Worm (Caenorhabditis elegans): ENCODE measurements around the gene F29A7.6.

Gene F29A7.6

DNA sequence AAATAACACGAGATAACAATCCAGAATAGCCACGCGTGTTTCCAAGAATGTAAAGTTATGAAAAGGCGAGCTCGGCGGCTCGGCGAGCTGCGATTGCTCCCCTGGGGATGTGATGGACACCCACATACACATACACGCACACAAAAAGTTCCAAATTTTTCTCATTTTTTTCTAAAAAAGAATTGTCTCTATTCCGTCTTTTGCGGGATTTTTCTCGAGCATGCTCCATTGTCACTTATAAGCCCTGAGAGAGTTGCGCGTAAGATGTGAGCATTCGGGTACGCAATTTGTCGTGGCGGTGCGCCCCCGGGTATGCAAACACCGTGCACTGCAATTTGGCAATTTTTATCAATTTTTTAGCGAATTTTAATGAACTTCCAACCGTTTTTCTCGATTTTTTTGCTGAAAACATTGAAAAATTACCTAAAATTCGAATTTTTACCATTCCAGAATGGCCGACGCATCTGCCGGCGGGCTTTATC lies 34.7 kb upstream of the F29A7.6 start, which contains the start of the genes F08D12.12 and srpa-72 (continued):
- no peak for TF ChIP-seq zip-4 (GFP tag; optimal IDR thresholded peaks at IDR 0.05)
- no peak for TF ChIP-seq zag-1 (tag; optimal IDR thresholded peaks at IDR 0.05)
- TF ChIP-seq unc-30 (tag; optimal IDR thresholded peaks at IDR 0.05): no peak
- no peak for TF ChIP-seq nhr-28 (tag; optimal IDR thresholded peaks at IDR 0.05)
- TF ChIP-seq mdl-1 (tag; optimal IDR thresholded peaks at IDR 0.05): peak in 1 of 2 experiments; percentile 18
- TF ChIP-seq nhr-84 (tag; optimal IDR thresholded peaks at IDR 0.05): no peak
- peak; percentile 27 for TF ChIP-seq lin-13 (GFP tag; optimal IDR thresholded peaks at IDR 0.05)
- no peak for TF ChIP-seq fkh-10 (GFP tag; optimal IDR thresholded peaks at IDR 0.05)
- no peak for TF ChIP-seq nhr-71 (tag; optimal IDR thresholded peaks at IDR 0.05)
- peak; percentile 57 for TF ChIP-seq lin-14 (GFP tag; optimal IDR thresholded peaks at IDR 0.05)
- no peak for TF ChIP-seq egl-13 (tag; optimal IDR thresholded peaks at IDR 0.05)
- TF ChIP-seq C34B4.2 (tag; optimal IDR thresholded peaks at IDR 0.05): no peak
- TF ChIP-seq unc-62 (GFP tag; optimal IDR thresholded peaks at IDR 0.05): no peak
- peak; percentile 27 for TF ChIP-seq xbp-1 (tag; optimal IDR thresholded peaks at IDR 0.05)
- no peak for TF ChIP-seq hlh-4 (tag; optimal IDR thresholded peaks at IDR 0.05)
- TF ChIP-seq elt-3 (tag; optimal IDR thresholded peaks at IDR 0.05): no peak
- no peak for TF ChIP-seq ztf-4 (tag; optimal IDR thresholded peaks at IDR 0.05)
- TF ChIP-seq mep-1 (tag; optimal IDR thresholded peaks at IDR 0.05): no peak
- TF ChIP-seq swsn-7 (tag; optimal IDR thresholded peaks at IDR 0.05): peak; percentile 10
- TF ChIP-seq aly-2 (tag; optimal IDR thresholded peaks at IDR 0.05): no peak
- no peak for TF ChIP-seq egl-27 (tag; optimal IDR thresholded peaks at IDR 0.05)
- no peak for TF ChIP-seq pax-3 (tag; optimal IDR thresholded peaks at IDR 0.05)
- no peak for TF ChIP-seq jun-1 (tag; optimal IDR thresholded peaks at IDR 0.05)
- TF ChIP-seq fkh-4 (tag; optimal IDR thresholded peaks at IDR 0.05; ENCODE audit: borderline replicate concordance): no peak
- TF ChIP-seq efl-3 (GFP tag; optimal IDR thresholded peaks at IDR 0.05): no peak
- no peak for TF ChIP-seq rnt-1 (tag; optimal IDR thresholded peaks at IDR 0.05)
- no peak for TF ChIP-seq nhr-90 (tag; optimal IDR thresholded peaks at IDR 0.05; ENCODE audit: poor library complexity)
- TF ChIP-seq lin-35 (GFP tag; optimal IDR thresholded peaks at IDR 0.05): peak; percentile 29 to 61
- no peak for TF ChIP-seq nhr-77 (tag; optimal IDR thresholded peaks at IDR 0.05)
- no peak for TF ChIP-seq grh-1 (GFP tag; IDR thresholded peaks at IDR 0.05)
- peak; percentile 18; the same call in 1 of the 2 replicates for TF ChIP-seq isw-1 (GFP tag; IDR thresholded peaks at IDR 0.05)
- no peak for TF ChIP-seq mab-9 (GFP tag; IDR thresholded peaks at IDR 0.05)
- no peak for TF ChIP-seq unc-86 (tag; optimal IDR thresholded peaks at IDR 0.05)
- no peak for TF ChIP-seq pag-3 (tag; optimal IDR thresholded peaks at IDR 0.05; ENCODE audit: borderline replicate concordance, insufficient read depth)
- no peak for TF ChIP-seq blmp-1 (tag; optimal IDR thresholded peaks at IDR 0.05)
- peak; percentile 23 for TF ChIP-seq nhr-19 (GFP tag; conservative IDR thresholded peaks at IDR 0.05)
- TF ChIP-seq nhr-20 (tag; optimal IDR thresholded peaks at IDR 0.05): no peak
- TF ChIP-seq nhr-76 (tag; optimal IDR thresholded peaks at IDR 0.05): no peak
- TF ChIP-seq sox-4 (tag; optimal IDR thresholded peaks at IDR 0.05): no peak
- no peak for TF ChIP-seq ztf-11 (tag; optimal IDR thresholded peaks at IDR 0.05)
- TF ChIP-seq ceh-88 (GFP tag; IDR thresholded peaks at IDR 0.05): no peak
- TF ChIP-seq fos-1 (tag; optimal IDR thresholded peaks at IDR 0.05): no peak
- TF ChIP-seq C16A3.4 (tag; optimal IDR thresholded peaks at IDR 0.05): peak; percentile 42
- no peak for TF ChIP-seq tlp-1 (tag; optimal IDR thresholded peaks at IDR 0.05)
- peak; percentile 26 for TF ChIP-seq vab-15 (tag; optimal IDR thresholded peaks at IDR 0.05)
- no peak for TF ChIP-seq ces-1 (GFP tag; optimal IDR thresholded peaks at IDR 0.05)
- no peak for TF ChIP-seq unc-98 (GFP tag; IDR thresholded peaks at IDR 0.05)
- TF ChIP-seq tbx-2 (tag; optimal IDR thresholded peaks at IDR 0.05): no peak
- TF ChIP-seq nhr-11 (tag; optimal IDR thresholded peaks at IDR 0.05): no peak
- TF ChIP-seq alr-1 (tag; optimal IDR thresholded peaks at IDR 0.05; ENCODE audit: borderline replicate concordance): no peak
